Worm (Caenorhabditis elegans): ENCODE measurements around the gene W07G1.1.

W07G1.1 gene

ce11 chrII:13976161-13976560 is 36.7 kb upstream of the W07G1.1 start, which contains the start of gene Y39G8B.2 (continued):
- TF ChIP-seq unc-86 (tag; optimal IDR thresholded peaks at IDR 0.05) (peak; percentile 77), snpc-4 (tag; optimal IDR thresholded peaks at IDR 0.05) (peak; percentile 89), nhr-20 (tag; optimal IDR thresholded peaks at IDR 0.05) (peak; percentile 86), unc-30 (tag; optimal IDR thresholded peaks at IDR 0.05) (no peak), mab-9 (GFP tag; IDR thresholded peaks at IDR 0.05) (peak; percentile 61; the same call in 1 of the 2 replicates), nhr-12 (tag; optimal IDR thresholded peaks at IDR 0.05) (no peak), jun-1 (tag; optimal IDR thresholded peaks at IDR 0.05) (peak; percentile 79), isw-1 (GFP tag; IDR thresholded peaks at IDR 0.05) (peak; percentile 80), lir-3 (tag; optimal IDR thresholded peaks at IDR 0.05; ENCODE audit: poor library complexity) (no peak), nhr-28 (tag; optimal IDR thresholded peaks at IDR 0.05) (no peak), ces-1 (GFP tag; optimal IDR thresholded peaks at IDR 0.05) (no peak), pqm-1 (tag; optimal IDR thresholded peaks at IDR 0.05) (no peak), pax-3 (tag; optimal IDR thresholded peaks at IDR 0.05) (peak; percentile 57), fos-1 (tag; optimal IDR thresholded peaks at IDR 0.05) (peak; percentile 70), lin-39 (tag; optimal IDR thresholded peaks at IDR 0.05) (no peak), mef-2 (tag; optimal IDR thresholded peaks at IDR 0.05) (no peak), ceh-8 (GFP tag; optimal IDR thresholded peaks at IDR 0.05) (no peak), egl-27 (tag; optimal IDR thresholded peaks at IDR 0.05) (no peak), zip-4 (GFP tag; optimal IDR thresholded peaks at IDR 0.05) (peak; percentile 23), fkh-10 (GFP tag; optimal IDR thresholded peaks at IDR 0.05) (peak; percentile 65), lin-15B (tag; optimal IDR thresholded peaks at IDR 0.05) (peak; percentile 96), hlh-17 (GFP tag; optimal IDR thresholded peaks at IDR 0.05; ENCODE audit: borderline replicate concordance) (no peak), C34B4.2 (tag; optimal IDR thresholded peaks at IDR 0.05) (no peak), hlh-4 (tag; optimal IDR thresholded peaks at IDR 0.05) (no peak), ztf-11 (tag; optimal IDR thresholded peaks at IDR 0.05) (peak in 1 of 2 experiments; percentile 61), mdl-1 (tag; optimal IDR thresholded peaks at IDR 0.05) (peak in 1 of 2 experiments; percentile 80), zag-1 (tag; optimal IDR thresholded peaks at IDR 0.05) (no peak), egl-13 (tag; optimal IDR thresholded peaks at IDR 0.05) (peak; percentile 58), ztf-4 (tag; optimal IDR thresholded peaks at IDR 0.05) (peak; percentile 30), nhr-47 (tag; optimal IDR thresholded peaks at IDR 0.05) (peak; percentile 86), dsc-1 (tag; optimal IDR thresholded peaks at IDR 0.05) (peak; percentile 67), nhr-19 (GFP tag; conservative IDR thresholded peaks at IDR 0.05) (peak; percentile 83), blmp-1 (tag; optimal IDR thresholded peaks at IDR 0.05) (peak; percentile 59), alr-1 (tag; optimal IDR thresholded peaks at IDR 0.05; ENCODE audit: borderline replicate concordance) (no peak), ama-1 (optimal IDR thresholded peaks at IDR 0.05) (no peak), tbx-2 (tag; optimal IDR thresholded peaks at IDR 0.05) (peak; percentile 77), nhr-237 (tag; optimal IDR thresholded peaks at IDR 0.05) (peak; percentile 51), grh-1 (GFP tag; IDR thresholded peaks at IDR 0.05) (peak; percentile 70), efl-3 (GFP tag; optimal IDR thresholded peaks at IDR 0.05) (no peak), F16B12.6 (tag; optimal IDR thresholded peaks at IDR 0.05) (peak; percentile 99), unc-130 (tag; optimal IDR thresholded peaks at IDR 0.05) (peak; percentile 71), nhr-76 (tag; optimal IDR thresholded peaks at IDR 0.05) (no peak), lin-35 (GFP tag; optimal IDR thresholded peaks at IDR 0.05) (peak; percentile 90 to 92), lsy-2 (tag; optimal IDR thresholded peaks at IDR 0.05) (peak; percentile 90 to 92), C16A3.4 (tag; optimal IDR thresholded peaks at IDR 0.05) (peak; percentile 89), swsn-7 (tag; optimal IDR thresholded peaks at IDR 0.05) (peak; percentile 75), elt-2 (tag; optimal IDR thresholded peaks at IDR 0.05) (peak; percentile 37), lin-13 (GFP tag; optimal IDR thresholded peaks at IDR 0.05) (peak; percentile 87), fkh-4 (tag; optimal IDR thresholded peaks at IDR 0.05; ENCODE audit: borderline replicate concordance) (no peak), sox-4 (tag; optimal IDR thresholded peaks at IDR 0.05) (no peak), snu-23 (GFP tag; optimal IDR thresholded peaks at IDR 0.05) (peak; percentile 86), nhr-90 (tag; optimal IDR thresholded peaks at IDR 0.05; ENCODE audit: poor library complexity) (peak; percentile 69)

Measured in whole organism, L1 larva.